Worm (Caenorhabditis elegans): ENCODE data around the gene F14H12.3.

F14H12.3 gene

DNA sequence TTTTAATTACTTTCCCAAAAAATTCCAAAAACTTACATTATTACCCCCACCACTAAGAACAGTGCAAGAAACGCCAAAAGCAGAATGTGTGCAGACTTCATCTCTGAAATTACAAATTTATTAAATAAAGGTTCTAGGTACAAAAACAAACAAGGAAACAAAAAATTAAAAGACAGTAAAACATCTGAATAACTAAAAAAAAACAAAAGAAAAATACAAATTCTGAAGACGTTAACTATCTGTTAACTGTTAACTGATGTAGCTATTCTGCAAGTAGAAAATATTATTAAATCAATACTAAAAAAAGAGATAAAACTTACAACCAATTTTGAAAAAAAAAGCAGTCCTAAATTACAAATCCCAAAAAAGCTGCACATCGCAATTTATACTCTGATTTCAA, 27.4 kb downstream of the F14H12.3 start, which contains the start of gene R160.13:
TSS of gene R160.13 (minus strand) at position 101 of the 400 bp plus-strand sequence.
- TF ChIP-seq ztf-11 (tag; optimal IDR thresholded peaks at IDR 0.05) (no peak), ceh-88 (GFP tag; IDR thresholded peaks at IDR 0.05) (no peak), lin-15B (tag; optimal IDR thresholded peaks at IDR 0.05) (no peak), snu-23 (GFP tag; optimal IDR thresholded peaks at IDR 0.05) (no peak), ceh-63 (GFP tag; optimal IDR thresholded peaks at IDR 0.05) (no peak), hlh-17 (GFP tag; optimal IDR thresholded peaks at IDR 0.05; ENCODE audit: borderline replicate concordance) (no peak), sptf-1 (tag; optimal IDR thresholded peaks at IDR 0.05) (no peak), egl-27 (tag; optimal IDR thresholded peaks at IDR 0.05) (no peak), swsn-7 (tag; optimal IDR thresholded peaks at IDR 0.05) (no peak), aha-1 (tag; optimal IDR thresholded peaks at IDR 0.05) (no peak), elt-3 (tag; optimal IDR thresholded peaks at IDR 0.05) (no peak)

DNA sequence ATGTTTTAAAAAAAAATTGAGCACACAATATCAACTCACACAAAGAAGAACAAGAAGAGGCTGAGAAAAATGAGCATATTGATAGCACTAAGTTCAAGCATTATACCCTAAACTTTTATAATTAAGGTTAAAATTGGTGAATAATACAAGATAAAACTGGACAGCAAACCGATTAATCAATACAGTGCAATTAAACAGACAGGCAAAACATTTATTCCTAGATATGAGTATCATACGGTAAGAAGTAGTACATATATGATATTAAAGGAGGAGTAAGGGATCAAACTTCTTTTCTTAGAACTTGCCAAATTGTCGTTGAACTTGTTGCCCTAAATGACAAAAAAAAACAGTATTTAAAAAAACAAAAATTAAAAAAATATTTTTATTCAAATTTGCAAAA, 28.0 kb downstream of the F14H12.3 start, which contains the start of gene R160.14:
TSS of gene R160.14 (minus strand) at position 101 of the 400 bp plus-strand sequence.
- TF ChIP-seq lsy-2 (tag; optimal IDR thresholded peaks at IDR 0.05) (no peak), fkh-10 (GFP tag; optimal IDR thresholded peaks at IDR 0.05) (no peak), F16B12.6 (tag; optimal IDR thresholded peaks at IDR 0.05) (no peak), hlh-17 (GFP tag; optimal IDR thresholded peaks at IDR 0.05; ENCODE audit: borderline replicate concordance) (no peak), hpl-2 (GFP tag; optimal IDR thresholded peaks at IDR 0.05) (no peak), efl-3 (GFP tag; optimal IDR thresholded peaks at IDR 0.05) (no peak), lin-15B (tag; optimal IDR thresholded peaks at IDR 0.05) (no peak), lin-35 (GFP tag; optimal IDR thresholded peaks at IDR 0.05) (no peak), ceh-8 (GFP tag; optimal IDR thresholded peaks at IDR 0.05) (no peak), C16A3.4 (tag; optimal IDR thresholded peaks at IDR 0.05) (no peak), mdl-1 (tag; optimal IDR thresholded peaks at IDR 0.05) (no peak), tbx-2 (tag; optimal IDR thresholded peaks at IDR 0.05) (no peak), hlh-4 (tag; optimal IDR thresholded peaks at IDR 0.05) (no peak), egl-13 (tag; optimal IDR thresholded peaks at IDR 0.05) (no peak), sox-4 (tag; optimal IDR thresholded peaks at IDR 0.05) (no peak), C34B4.2 (tag; optimal IDR thresholded peaks at IDR 0.05) (no peak), C04F5.9 (tag; optimal IDR thresholded peaks at IDR 0.05) (no peak), swsn-7 (tag; optimal IDR thresholded peaks at IDR 0.05) (no peak), dpl-1 (GFP tag; optimal IDR thresholded peaks at IDR 0.05) (no peak), unc-86 (tag; optimal IDR thresholded peaks at IDR 0.05) (no peak)

DNA sequence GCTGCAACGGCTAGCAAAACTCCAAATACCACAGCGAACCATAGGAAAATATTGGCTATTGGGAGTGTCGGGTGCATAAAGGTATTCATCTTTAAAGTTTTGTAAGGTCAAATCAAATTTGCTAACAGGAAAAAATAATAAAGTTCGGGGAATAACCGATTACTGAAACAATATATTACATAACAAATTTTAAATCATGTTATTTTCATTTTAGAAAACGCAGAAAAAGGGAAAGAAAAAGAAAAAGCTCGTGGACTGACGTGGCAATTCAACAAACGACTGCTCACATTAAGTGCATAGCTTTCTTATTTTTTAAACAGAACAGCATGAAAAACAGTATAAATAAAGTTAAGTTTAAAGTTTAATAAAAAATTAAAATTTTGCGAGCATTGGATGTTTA, 29.1 kb downstream of the F14H12.3 start, which contains the start of gene R160.6:
TSS of gene R160.6 (minus strand) at position 101 of the 400 bp plus-strand sequence.
- TF ChIP-seq nhr-237 (tag; optimal IDR thresholded peaks at IDR 0.05) (no peak), fos-1 (tag; optimal IDR thresholded peaks at IDR 0.05) (no peak), grh-1 (GFP tag; IDR thresholded peaks at IDR 0.05) (no peak), swsn-7 (tag; optimal IDR thresholded peaks at IDR 0.05) (no peak), ets-5 (GFP tag; IDR thresholded peaks at IDR 0.05) (no peak)

DNA sequence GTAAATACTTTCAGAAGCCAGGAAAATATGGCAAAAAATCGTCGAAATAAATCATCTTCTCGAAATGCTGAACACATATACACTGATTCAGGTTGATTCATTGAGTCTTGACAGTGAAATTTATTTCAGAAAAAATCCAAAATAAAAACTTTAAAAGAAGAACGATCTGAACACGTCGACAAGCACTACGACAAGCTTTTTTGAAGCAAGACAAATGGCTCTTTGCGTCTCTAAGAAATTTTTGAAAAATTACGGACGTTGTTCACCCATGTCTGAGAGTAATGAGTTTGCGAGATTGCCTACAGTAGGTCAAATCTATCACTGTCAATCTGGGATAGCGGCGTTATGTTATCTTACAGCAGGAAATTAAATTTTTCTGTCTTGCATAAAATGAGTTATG, 32.8 kb downstream of the F14H12.3 start, which contains the start of gene R160.2:
TSS of gene R160.2 (minus strand) at position 101 of the 400 bp plus-strand sequence.
- TF ChIP-seq nhr-47 (tag; optimal IDR thresholded peaks at IDR 0.05) (no peak), lin-35 (GFP tag; optimal IDR thresholded peaks at IDR 0.05) (no peak), ces-1 (GFP tag; optimal IDR thresholded peaks at IDR 0.05) (no peak), pag-3 (tag; optimal IDR thresholded peaks at IDR 0.05; ENCODE audit: borderline replicate concordance, insufficient read depth) (no peak), vab-15 (tag; optimal IDR thresholded peaks at IDR 0.05) (no peak), ceh-82 (tag; optimal IDR thresholded peaks at IDR 0.05) (no peak), lir-3 (tag; optimal IDR thresholded peaks at IDR 0.05; ENCODE audit: poor library complexity) (no peak), aly-2 (tag; optimal IDR thresholded peaks at IDR 0.05) (no peak), jun-1 (tag; optimal IDR thresholded peaks at IDR 0.05) (no peak), snpc-4 (tag; optimal IDR thresholded peaks at IDR 0.05) (no peak), nhr-85 (tag) (no peak), C04F5.9 (tag; optimal IDR thresholded peaks at IDR 0.05) (no peak), irx-1 (tag; optimal IDR thresholded peaks at IDR 0.05) (no peak), pqm-1 (tag; optimal IDR thresholded peaks at IDR 0.05) (no peak), zag-1 (tag; optimal IDR thresholded peaks at IDR 0.05) (no peak), egl-13 (tag; optimal IDR thresholded peaks at IDR 0.05) (no peak), fkh-4 (tag; optimal IDR thresholded peaks at IDR 0.05; ENCODE audit: borderline replicate concordance) (no peak), dpl-1 (GFP tag; optimal IDR thresholded peaks at IDR 0.05) (no peak), ceh-63 (GFP tag; optimal IDR thresholded peaks at IDR 0.05) (no peak)

All from whole organism, L1 larva.